Worm (Caenorhabditis elegans) whole organism, L1 larva: ENCODE data around the gene F54E4.4.

ENCODE experiments used
- aly-2 ChIP-seq: fragments of 150-350 bp; optimal IDR thresholded peaks from 2 replicates; lab custom pipeline; 2014; ENCODE audit warnings: missing biosample characterization, missing genetic modification characterization
- ama-1 ChIP-seq: fragments of 150-350 bp; optimal IDR thresholded peaks from 2 replicates; lab custom pipeline; 2014
- efl-3 ChIP-seq: fragments of 200-800 bp; sonication (Bioruptor generic); optimal IDR thresholded peaks from 2 replicates; lab custom pipeline; 2018; ENCODE audit warnings: mild to moderate bottlenecking, missing genetic modification characterization, missing compliant biosample characterization
- fkh-4 ChIP-seq: sonication (generic microtip); optimal IDR thresholded peaks from 2 replicates; lab custom pipeline; 2016; ENCODE audit warnings: missing compliant biosample characterization, missing genetic modification characterization, borderline replicate concordance
- nhr-11 ChIP-seq: fragments of 150-350 bp; optimal IDR thresholded peaks from 2 replicates; lab custom pipeline; 2014; ENCODE audit warnings: missing biosample characterization, missing genetic modification characterization
- pag-3 ChIP-seq: sonication (generic microtip); optimal IDR thresholded peaks from 2 replicates; lab custom pipeline; 2017; ENCODE audit warnings: missing genetic modification characterization, mild to moderate bottlenecking, missing compliant biosample characterization, antibody characterized with exemption, borderline replicate concordance; ENCODE audit not compliant: insufficient read depth
- pqm-1 ChIP-seq: sonication (generic microtip); optimal IDR thresholded peaks from 3 replicates; lab custom pipeline; 2017; ENCODE audit warnings: missing biosample characterization, missing genetic modification characterization
- sptf-1 ChIP-seq: fragments of 150-350 bp; optimal IDR thresholded peaks from 2 replicates; lab custom pipeline; 2014; ENCODE audit warnings: missing biosample characterization, missing genetic modification characterization
- swsn-7 ChIP-seq: sonication (generic microtip); optimal IDR thresholded peaks from 2 replicates; lab custom pipeline; 2016; ENCODE audit warnings: missing genetic modification characterization, missing compliant biosample characterization

- TF ChIP-seq ama-1 (lab: Kevin White, UChicago) (no peak), pag-3 (tag; lab: Kevin White, UChicago) (no peak), pqm-1 (tag; lab: Kevin White, UChicago) (no peak), nhr-11 (tag; lab: Kevin White, UChicago) (no peak), swsn-7 (tag; lab: Kevin White, UChicago) (peak; percentile 47), aly-2 (tag; lab: Kevin White, UChicago) (no peak), fkh-4 (tag; lab: Kevin White, UChicago) (no peak), sptf-1 (no peak), efl-3 (GFP tag; lab: Kevin White, UChicago) (no peak)
These were observed 35.1 kb downstream of the F54E4.4 start for ce11 chrX:14610093-14610763.
